Worm (Caenorhabditis elegans) whole organism, young adult: Measurements from ENCODE around the gene Y53G8AL.4.

Source experiments
- B0019.2 ChIP-seq: fragments of 200-800 bp; sonication (Bioruptor generic); conservative IDR thresholded peaks from 2 replicates; pipeline ENCODE4 v1.3.6; 2022; ENCODE audit warnings: missing genetic modification reagents, missing genetic modification characterization, missing compliant biosample characterization
- B0035.1 ChIP-seq: sonication (generic microtip); optimal IDR thresholded peaks from 2 replicates; lab custom pipeline; 2016; ENCODE audit warnings: missing genetic modification characterization, mild to moderate bottlenecking, missing compliant biosample characterization, missing genotype, missing genetic modification reagents
- B0336.3 ChIP-seq: fragments of 200-800 bp; sonication (Bioruptor generic); IDR thresholded peaks from 2 replicates; pipeline ENCODE4 v1.3.6; 2022; ENCODE audit warnings: missing genetic modification characterization, missing compliant biosample characterization
- C17E4.6 ChIP-seq: fragments of 200-800 bp; sonication (Bioruptor generic); IDR thresholded peaks from 2 replicates; pipeline ENCODE4 v1.3.6; 2022; ENCODE audit warnings: missing genetic modification reagents, missing genetic modification characterization, missing compliant biosample characterization
- F23B12.7 ChIP-seq: sonication (generic microtip); optimal IDR thresholded peaks from 2 replicates; lab custom pipeline; 2017; ENCODE audit warnings: missing genetic modification characterization, mild to moderate bottlenecking, missing compliant biosample characterization, antibody characterized with exemption, moderate library complexity; ENCODE audit not compliant: insufficient read depth
- F33H1.4 ChIP-seq: fragments of 200-800 bp; sonication (Bioruptor generic); IDR thresholded peaks from 2 replicates; pipeline ENCODE4 v1.3.6; 2022; ENCODE audit warnings: missing genetic modification reagents, missing genetic modification characterization, missing compliant biosample characterization
- F55B11.4 ChIP-seq: sonication (generic microtip); optimal IDR thresholded peaks from 2 replicates; lab custom pipeline; 2016; ENCODE audit warnings: missing compliant biosample characterization, missing genetic modification characterization, borderline replicate concordance; ENCODE audit not compliant: insufficient read depth
- Y53F4B.3 ChIP-seq: fragments of 200-800 bp; sonication (Bioruptor generic); IDR thresholded peaks from 2 replicates; pipeline ENCODE4 v1.3.6; 2022; ENCODE audit warnings: missing genetic modification reagents, missing genetic modification characterization, missing compliant biosample characterization
- Y53G8AR.9 ChIP-seq: fragments of 200-800 bp; sonication (Bioruptor generic); conservative IDR thresholded peaks from 2 replicates; pipeline ENCODE4 v1.3.6; 2022; ENCODE audit warnings: missing genetic modification reagents, missing genetic modification characterization, missing compliant biosample characterization
- Y67H2A.10 ChIP-seq: fragments of 200-800 bp; sonication (Bioruptor generic); conservative IDR thresholded peaks from 2 replicates; pipeline ENCODE4 v1.3.6; 2022; ENCODE audit warnings: missing genetic modification reagents, missing genetic modification characterization, missing compliant biosample characterization
- Y95B8A.8 ChIP-seq: fragments of 200-800 bp; sonication (Bioruptor generic); IDR thresholded peaks from 2 replicates; pipeline ENCODE4 v1.3.6; 2022; ENCODE audit warnings: missing genetic modification reagents, missing genetic modification characterization, missing compliant biosample characterization
- ZK185.1 ChIP-seq: sonication (generic microtip); optimal IDR thresholded peaks from 2 replicates; lab custom pipeline; 2016; ENCODE audit warnings: mild to moderate bottlenecking, missing genetic modification characterization, missing compliant biosample characterization; ENCODE audit not compliant: poor library complexity, severe bottlenecking
- ama-1 ChIP-seq, 3 experiments: fragments of 150-350 bp in 1 of 3; sonication (generic microtip) in 2 of 3; optimal IDR thresholded peaks; 2 replicates each; lab custom pipeline; 2014 to 2018; ENCODE audit warnings: missing biosample characterization in 2 of 3, missing genetic modification characterization in 2 of 3, missing genetic modification reagents in 2 of 3
- atf-7 ChIP-seq: sonication (generic microtip); optimal IDR thresholded peaks from 2 replicates; lab custom pipeline; 2017; ENCODE audit warnings: mild to moderate bottlenecking, missing genetic modification characterization, missing compliant biosample characterization
- attf-5 ChIP-seq: fragments of 200-800 bp; sonication (Bioruptor generic); optimal IDR thresholded peaks from 2 replicates; lab custom pipeline; 2018; ENCODE audit warnings: mild to moderate bottlenecking, missing genetic modification characterization, missing compliant biosample characterization
- attf-6 ChIP-seq: fragments of 200-800 bp; sonication (Bioruptor generic); IDR thresholded peaks from 2 replicates; pipeline ENCODE4 v1.3.6; 2022; ENCODE audit warnings: missing genetic modification reagents, missing genetic modification characterization, missing compliant biosample characterization
- bed-2 ChIP-seq: fragments of 200-800 bp; sonication (Bioruptor generic); IDR thresholded peaks from 2 replicates; pipeline ENCODE4 v1.3.6; 2022; ENCODE audit warnings: missing genetic modification reagents, missing genetic modification characterization, missing compliant biosample characterization
- cebp-1 ChIP-seq, 2 experiments: fragments of 200-800 bp in 1 of 2; sonication (Bioruptor generic) in 1 of 2; sonication (generic microtip) in 1 of 2; IDR thresholded peaks in 1 of 2; optimal IDR thresholded peaks in 1 of 2; 2 replicates each; pipeline versions ENCODE4 v1.3.6 to Lab custom; 2017 to 2022; ENCODE audit warnings: missing compliant biosample characterization in 2 of 2, missing genetic modification characterization in 2 of 2, mild to moderate bottlenecking in 1 of 2, missing genetic modification reagents in 1 of 2, moderate library complexity in 1 of 2
- ceh-100 ChIP-seq: fragments of 200-800 bp; sonication (Bioruptor generic); IDR thresholded peaks from 2 replicates; pipeline ENCODE4 v1.3.6; 2022; ENCODE audit warnings: missing genetic modification reagents, missing genetic modification characterization, missing compliant biosample characterization
- die-1 ChIP-seq: sonication (generic microtip); optimal IDR thresholded peaks from 2 replicates; lab custom pipeline; 2016; ENCODE audit warnings: missing genotype, mild to moderate bottlenecking, missing genetic modification characterization, missing compliant biosample characterization
- dox-1 ChIP-seq: fragments of 200-800 bp; sonication (Bioruptor generic); IDR thresholded peaks from 2 replicates; pipeline ENCODE4 v1.3.6; 2022; ENCODE audit warnings: missing genetic modification reagents, missing genetic modification characterization, missing compliant biosample characterization
- egrh-3 ChIP-seq: fragments of 200-800 bp; sonication (Bioruptor generic); IDR thresholded peaks from 2 replicates; pipeline ENCODE4 v1.3.6; 2022; ENCODE audit warnings: missing genetic modification reagents, missing genetic modification characterization, missing compliant biosample characterization
- ekl-4 ChIP-seq: fragments of 200-800 bp; sonication (Bioruptor generic); IDR thresholded peaks from 2 replicates; pipeline ENCODE4 v1.3.6; 2022; ENCODE audit warnings: missing genetic modification reagents, missing genetic modification characterization, missing compliant biosample characterization
- gei-17 ChIP-seq: fragments of 200-800 bp; sonication (Bioruptor generic); optimal IDR thresholded peaks from 2 replicates; lab custom pipeline; 2018; ENCODE audit warnings: mild to moderate bottlenecking, missing genetic modification characterization, missing compliant biosample characterization
- hlh-26 ChIP-seq: fragments of 200-800 bp; sonication (Bioruptor generic); conservative IDR thresholded peaks from 2 replicates; pipeline ENCODE4 v1.3.6; 2022; ENCODE audit warnings: missing genetic modification reagents, missing genetic modification characterization, missing compliant biosample characterization
- hrde-1 ChIP-seq: sonication (generic microtip); optimal IDR thresholded peaks from 2 replicates; lab custom pipeline; 2016; ENCODE audit warnings: missing genetic modification characterization, mild to moderate bottlenecking, missing compliant biosample characterization, moderate library complexity, missing genotype, missing genetic modification reagents, borderline replicate concordance
- lag-1 ChIP-seq: fragments of 200-800 bp; sonication (Bioruptor generic); IDR thresholded peaks from 2 replicates; pipeline ENCODE4 v1.3.6; 2022; ENCODE audit warnings: missing genetic modification reagents, missing genetic modification characterization, missing compliant biosample characterization
- let-526 ChIP-seq: fragments of 200-800 bp; sonication (Bioruptor generic); IDR thresholded peaks from 2 replicates; pipeline ENCODE4 v1.3.6; 2022; ENCODE audit warnings: missing genetic modification reagents, missing genetic modification characterization, missing compliant biosample characterization
- lin-40 ChIP-seq: sonication (generic microtip); optimal IDR thresholded peaks from 2 replicates; lab custom pipeline; 2016; ENCODE audit warnings: missing genetic modification characterization, mild to moderate bottlenecking, missing compliant biosample characterization, missing genotype, missing genetic modification reagents
- lin-54 ChIP-seq: fragments of 200-800 bp; sonication (Bioruptor generic); optimal IDR thresholded peaks from 2 replicates; lab custom pipeline; 2018; ENCODE audit warnings: mild to moderate bottlenecking, missing genetic modification characterization, missing compliant biosample characterization
- lsy-27 ChIP-seq: sonication (generic microtip); optimal IDR thresholded peaks from 2 replicates; lab custom pipeline; 2017; ENCODE audit warnings: missing genetic modification characterization, mild to moderate bottlenecking, missing compliant biosample characterization, antibody characterized with exemption, missing genotype, borderline replicate concordance; ENCODE audit not compliant: insufficient read depth
- nfya-2 ChIP-seq: fragments of 200-800 bp; sonication (Bioruptor generic); IDR thresholded peaks from 2 replicates; pipeline ENCODE4 v1.3.6; 2022; ENCODE audit warnings: missing genetic modification reagents, missing genetic modification characterization, missing compliant biosample characterization
- nhr-80 ChIP-seq: sonication (generic microtip); optimal IDR thresholded peaks from 2 replicates; lab custom pipeline; 2016; ENCODE audit warnings: missing genetic modification characterization, missing compliant biosample characterization
- nhr-90 ChIP-seq: sonication (generic microtip); optimal IDR thresholded peaks from 2 replicates; lab custom pipeline; 2016; ENCODE audit warnings: missing genotype, mild to moderate bottlenecking, missing genetic modification characterization, missing compliant biosample characterization
- sea-2 ChIP-seq: fragments of 200-800 bp; sonication (Bioruptor generic); IDR thresholded peaks from 2 replicates; pipeline ENCODE4 v1.3.6; 2022; ENCODE audit warnings: missing genetic modification characterization, missing compliant biosample characterization
- snpc-1.1 ChIP-seq: sonication (generic microtip); optimal IDR thresholded peaks from 2 replicates; lab custom pipeline; 2017; ENCODE audit warnings: missing genetic modification characterization, mild to moderate bottlenecking, missing compliant biosample characterization, antibody characterized with exemption, moderate library complexity, missing genotype, missing genetic modification reagents; ENCODE audit not compliant: insufficient read depth
- snpc-1.3 ChIP-seq: sonication (generic microtip); optimal IDR thresholded peaks from 2 replicates; lab custom pipeline; 2017; ENCODE audit warnings: missing genetic modification characterization, mild to moderate bottlenecking, missing compliant biosample characterization, antibody characterized with exemption, moderate library complexity, missing genotype, missing genetic modification reagents; ENCODE audit not compliant: insufficient read depth
- snpc-3.4 ChIP-seq: sonication (generic microtip); optimal IDR thresholded peaks from 2 replicates; lab custom pipeline; 2017; ENCODE audit warnings: missing genetic modification characterization, mild to moderate bottlenecking, missing compliant biosample characterization, antibody characterized with exemption, moderate library complexity, missing genotype, missing genetic modification reagents
- somi-1 ChIP-seq: fragments of 200-800 bp; sonication (Bioruptor generic); optimal IDR thresholded peaks from 2 replicates; lab custom pipeline; 2018; ENCODE audit warnings: mild to moderate bottlenecking, missing genetic modification characterization, missing compliant biosample characterization
- sptf-2 ChIP-seq: fragments of 200-800 bp; sonication (Bioruptor generic); optimal IDR thresholded peaks from 2 replicates; lab custom pipeline; 2018; ENCODE audit warnings: mild to moderate bottlenecking, missing genetic modification characterization, missing compliant biosample characterization
- tbp1 ChIP-seq: fragments of 200-800 bp; sonication (Bioruptor generic); optimal IDR thresholded peaks from 2 replicates; lab custom pipeline; 2018; ENCODE audit warnings: mild to moderate bottlenecking, missing genetic modification characterization, missing compliant biosample characterization
- unc-130 ChIP-seq: sonication (generic microtip); optimal IDR thresholded peaks from 2 replicates; lab custom pipeline; 2016; ENCODE audit warnings: missing genetic modification reagents, missing genetic modification characterization, missing compliant biosample characterization
- unc-62 ChIP-seq: fragments of 150-350 bp; optimal IDR thresholded peaks from 2 replicates; lab custom pipeline; 2014; ENCODE audit warnings: missing biosample characterization, missing genetic modification reagents, missing genetic modification characterization
- zim-3 ChIP-seq: sonication (generic microtip); optimal IDR thresholded peaks from 2 replicates; lab custom pipeline; 2017; ENCODE audit warnings: mild to moderate bottlenecking, missing genetic modification characterization, moderate library complexity, missing compliant biosample characterization
- ztf-18 ChIP-seq: sonication (generic microtip); optimal IDR thresholded peaks from 2 replicates; lab custom pipeline; 2016; ENCODE audit warnings: missing genotype, mild to moderate bottlenecking, missing genetic modification characterization, missing compliant biosample characterization
- ztf-26 ChIP-seq: sonication (generic microtip); optimal IDR thresholded peaks from 2 replicates; lab custom pipeline; 2017; ENCODE audit warnings: missing genetic modification characterization, missing compliant biosample characterization
- ztf-6 ChIP-seq: fragments of 200-800 bp; sonication (Bioruptor generic); IDR thresholded peaks from 2 replicates; pipeline ENCODE4 v1.3.6; 2022; ENCODE audit warnings: missing genetic modification reagents, missing genetic modification characterization, missing compliant biosample characterization

Gene Y53G8AL.4

DNA sequence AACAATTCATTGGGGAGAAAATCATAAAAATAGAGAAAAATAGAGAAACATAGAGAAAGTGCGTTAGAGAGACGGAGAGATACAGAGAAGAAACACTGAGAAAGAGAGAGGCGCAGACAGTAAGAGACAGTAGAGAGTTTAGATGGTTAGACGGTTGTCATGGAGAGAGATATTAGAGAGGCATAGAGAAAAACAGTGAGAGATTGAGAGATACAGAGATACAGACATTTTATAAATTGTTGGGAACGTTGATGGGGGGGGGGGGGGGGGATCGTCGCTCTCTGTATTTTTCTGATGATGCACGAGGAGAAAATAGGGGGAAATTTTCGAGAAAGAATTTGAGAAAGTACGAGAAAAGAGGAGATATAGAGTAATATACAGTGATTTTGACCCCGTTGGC is 28.9 kb upstream of the Y53G8AL.4 start:
- TF ChIP-seq ceh-100 (GFP tag; lab: Robert Waterston, UW) (no peak), B0035.1 (no peak), hlh-26 (GFP tag; lab: Robert Waterston, UW) (no peak), B0019.2 (GFP tag; lab: Robert Waterston, UW) (no peak), egrh-3 (peak; percentile 53), tbp1 (peak; percentile 43), Y53G8AR.9 (GFP tag; lab: Robert Waterston, UW) (no peak), unc-130 (GFP tag; lab: Kevin White, UChicago) (no peak), attf-5 (peak; percentile 62), sptf-2 (no peak), ztf-6 (GFP tag; lab: Robert Waterston, UW) (no peak), ekl-4 (GFP tag; lab: Robert Waterston, UW) (0 out of 2 replicates have a peak, but pooled peaks have one; percentile 59), cebp-1 (GFP tag; IDR thresholded peaks at IDR 0.05; lab: Robert Waterston, UW) (no peak), cebp-1 (tag; optimal IDR thresholded peaks at IDR 0.05; lab: Kevin White, UChicago) (peak; percentile 69), F55B11.4 (tag; lab: Kevin White, UChicago) (no peak), snpc-3.4 (tag; lab: Kevin White, UChicago) (no peak), dox-1 (GFP tag; lab: Robert Waterston, UW) (no peak), nhr-90 (tag; lab: Kevin White, UChicago) (no peak), lsy-27 (tag; lab: Kevin White, UChicago) (no peak), atf-7 (tag; lab: Kevin White, UChicago) (no peak), lag-1 (GFP tag; lab: Robert Waterston, UW) (no peak), zim-3 (tag; lab: Kevin White, UChicago) (no peak), B0336.3 (GFP tag; lab: Robert Waterston, UW) (peak; percentile 46; the same call in 1 of the 2 replicates), snpc-1.3 (tag; lab: Kevin White, UChicago) (no peak), somi-1 (GFP tag; lab: Kevin White, UChicago) (peak; percentile 84), attf-6 (GFP tag; lab: Robert Waterston, UW) (no peak), gei-17 (GFP tag; lab: Kevin White, UChicago) (peak; percentile 6), unc-62 (GFP tag; lab: Kevin White, UChicago) (no peak), die-1 (tag; lab: Kevin White, UChicago) (no peak), Y95B8A.8 (GFP tag; lab: Robert Waterston, UW) (no peak), nfya-2 (GFP tag; lab: Robert Waterston, UW) (no peak), F33H1.4 (GFP tag; lab: Robert Waterston, UW) (no peak), C17E4.6 (GFP tag; lab: Robert Waterston, UW) (no peak), snpc-1.1 (tag; lab: Kevin White, UChicago) (no peak), lin-54 (GFP tag; lab: Kevin White, UChicago) (peak; percentile 50), ZK185.1 (tag; lab: Kevin White, UChicago) (no peak), ztf-18 (no peak), sea-2 (no peak), hrde-1 (tag; lab: Kevin White, UChicago) (no peak), ztf-26 (tag; lab: Kevin White, UChicago) (peak; percentile 91), F23B12.7 (no peak), lin-40 (tag; lab: Kevin White, UChicago) (peak; percentile 88), let-526 (GFP tag; lab: Robert Waterston, UW) (no peak), nhr-80 (tag; lab: Kevin White, UChicago) (peak; percentile 14), Y67H2A.10 (GFP tag; lab: Robert Waterston, UW) (no peak), Y53F4B.3 (GFP tag; lab: Robert Waterston, UW) (no peak), ama-1 (optimal IDR thresholded peaks at IDR 0.05; lab: Kevin White, UChicago) (no peak), ama-1 (GFP tag; optimal IDR thresholded peaks at IDR 0.05; lab: Kevin White, UChicago) (no peak), bed-2 (no peak)
